Worm (Caenorhabditis elegans): ENCODE measurements around the gene srt-44.
"Not testable (repeated sequence)": the region's sequence is repeated elsewhere in the genome, so short reads cannot be mapped to it uniquely, and the experiment has no call there.

srt-44 gene

DNA sequence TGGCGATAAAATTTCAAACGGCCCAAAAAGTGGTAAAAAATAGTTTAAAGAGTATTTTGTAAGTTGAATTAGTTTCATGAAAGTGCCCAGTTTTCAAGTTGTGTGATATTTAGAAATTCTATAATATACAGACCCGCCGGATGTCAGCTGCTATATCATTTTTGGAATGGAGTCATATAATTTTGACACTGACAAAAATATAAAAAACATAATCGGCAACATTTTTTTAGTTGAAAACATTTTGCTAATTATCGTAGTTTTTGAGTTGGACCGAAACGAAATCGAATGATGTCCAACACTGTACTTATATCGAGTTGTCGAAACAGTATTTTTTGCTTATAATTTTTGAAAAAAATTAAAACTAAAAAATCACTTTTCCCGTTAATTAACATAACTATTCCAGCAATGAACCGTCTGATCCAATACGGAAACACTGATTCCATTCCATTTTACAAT is at the start of gene srt-44:
Gene srt-44, plus strand, starts transcription at position 406 of the 456 bp plus-strand sequence.
- TF ChIP-seq spr-1 (tag; optimal IDR thresholded peaks at IDR 0.05) = no peak
- TF ChIP-seq zfp-2 (tag; optimal IDR thresholded peaks at IDR 0.05) = no peak
- no peak for TF ChIP-seq zip-11 (GFP tag; IDR thresholded peaks at IDR 0.05)
- TF ChIP-seq nhr-25 (tag; optimal IDR thresholded peaks at IDR 0.05; ENCODE audit: borderline replicate concordance, insufficient read depth) = no peak
- no peak for TF ChIP-seq lin-38 (GFP tag; IDR thresholded peaks at IDR 0.05)
- TF ChIP-seq ZK546.5 (tag; optimal IDR thresholded peaks at IDR 0.05) = no peak
- TF ChIP-seq mxl-3 (GFP tag; optimal IDR thresholded peaks at IDR 0.05) = no peak
- TF ChIP-seq F37D6.2 (tag; optimal IDR thresholded peaks at IDR 0.05) = no peak
- no peak for TF ChIP-seq nhr-28 (tag; optimal IDR thresholded peaks at IDR 0.05)
- no peak for TF ChIP-seq F49E8.2 (tag; optimal IDR thresholded peaks at IDR 0.05; ENCODE audit: borderline replicate concordance)
- TF ChIP-seq egl-43 (GFP tag; IDR thresholded peaks at IDR 0.05) = no peak
- no peak for TF ChIP-seq daf-12 (tag; optimal IDR thresholded peaks at IDR 0.05)
- TF ChIP-seq fkh-10 (GFP tag; optimal IDR thresholded peaks at IDR 0.05) = no peak
- TF ChIP-seq zfp-3 (GFP tag; conservative IDR thresholded peaks at IDR 0.05) = no peak
- no peak for TF ChIP-seq daf-16 (GFP tag; optimal IDR thresholded peaks at IDR 0.05)
- TF ChIP-seq daf-16 (tag; optimal IDR thresholded peaks at IDR 0.05) = no peak
- TF ChIP-seq nhr-10 (tag; optimal IDR thresholded peaks at IDR 0.05) = no peak
- no peak for TF ChIP-seq lin-1 (GFP tag; IDR thresholded peaks at IDR 0.05)

DNA sequence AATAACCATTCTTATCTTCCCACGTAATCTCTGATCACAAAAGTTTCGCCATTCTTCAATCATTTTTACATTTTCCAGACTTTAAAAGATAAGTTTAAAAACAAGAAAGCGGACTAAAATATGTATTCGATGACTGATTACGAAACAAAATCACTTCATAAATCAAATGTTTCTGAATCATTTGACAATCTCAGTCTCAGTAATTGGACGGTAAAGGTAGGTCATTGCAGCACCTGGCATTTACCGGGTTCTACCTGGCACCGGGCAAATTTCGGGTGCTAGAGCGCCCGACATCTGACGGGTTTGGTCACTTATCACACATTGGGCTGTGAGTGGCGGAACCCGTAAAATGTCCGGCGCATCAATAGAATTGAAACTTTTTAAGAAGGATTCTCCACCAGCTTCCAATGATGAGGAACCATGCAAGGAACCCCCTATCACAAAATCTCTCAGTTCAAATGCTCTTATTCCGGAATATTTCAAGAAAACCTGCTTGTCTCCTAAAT is 47.3 kb upstream of the srt-44 start, which contains the start of gene Y41E3.19:
Gene Y41E3.19, plus strand, starts transcription at position 51 of the 506 bp plus-strand sequence.
- TF ChIP-seq ceh-82 (tag; optimal IDR thresholded peaks at IDR 0.05) (no peak), snpc-1.2 (GFP tag; IDR thresholded peaks at IDR 0.05) (peak; percentile 68; the same call in 1 of the 2 replicates)

ce11 chrIV:15057994-15058393 is 45.4 kb upstream of the srt-44 start, which contains the start of gene Y41E3.13:
Gene Y41E3.13, plus strand, starts transcription at chrIV:15058294.
- TF ChIP-seq skn-1 (tag; optimal IDR thresholded peaks at IDR 0.05) = no peak
- TF ChIP-seq snpc-4 (tag; optimal IDR thresholded peaks at IDR 0.05) = no peak
- peak; percentile 14 for TF ChIP-seq aha-1 (tag)

DNA sequence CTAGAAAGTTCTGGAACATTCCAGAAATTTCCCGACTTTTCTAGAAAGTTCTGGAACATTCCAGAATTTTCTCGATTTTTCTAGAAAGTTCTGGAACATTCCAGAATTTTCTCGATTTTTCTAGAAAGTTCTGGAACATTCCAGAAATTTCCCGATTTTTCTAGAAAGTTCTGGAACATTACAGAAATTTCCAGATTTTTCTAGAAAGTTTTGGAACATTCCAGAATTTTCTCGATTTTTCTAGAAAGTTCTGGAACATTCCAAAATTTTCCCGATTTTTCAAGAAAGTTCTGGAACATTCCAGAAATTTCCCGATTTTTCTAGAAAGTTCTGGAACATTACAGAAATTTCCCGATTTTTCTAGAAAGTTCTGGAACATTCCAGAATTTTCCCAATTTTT is 44.3 kb upstream of the srt-44 start:
- peak; percentile 82 for TF ChIP-seq ceh-44 (GFP tag; IDR thresholded peaks at IDR 0.05)
- peak; percentile 92 for TF ChIP-seq ctbp-1 (GFP tag; IDR thresholded peaks at IDR 0.05)
- TF ChIP-seq nhr-41 (GFP tag; IDR thresholded peaks at IDR 0.05) = peak; percentile 78; the same call in 1 of the 2 replicates
- TF ChIP-seq D1046.2 (GFP tag; IDR thresholded peaks at IDR 0.05) = peak; percentile 80; the same call in 1 of the 2 replicates
- 0 out of 2 replicates have a peak, but pooled peaks have one; percentile 15 for TF ChIP-seq daf-8 (GFP tag; IDR thresholded peaks at IDR 0.05)
- TF ChIP-seq lin-13 (GFP tag; optimal IDR thresholded peaks at IDR 0.05) = peak; percentile 61
- peak; percentile 73; the same call in 1 of the 2 replicates for TF ChIP-seq Y75B8A.6 (GFP tag; IDR thresholded peaks at IDR 0.05)
- TF ChIP-seq F49E8.2 (tag; optimal IDR thresholded peaks at IDR 0.05; ENCODE audit: borderline replicate concordance) = peak; percentile 48
- TF ChIP-seq lin-38 (GFP tag; IDR thresholded peaks at IDR 0.05) = peak; percentile 67
- TF ChIP-seq arid-1 (GFP tag; conservative IDR thresholded peaks at IDR 0.05) = peak; percentile 88
- peak; percentile 78; the same call in 1 of the 2 replicates for TF ChIP-seq tra-1 (GFP tag; IDR thresholded peaks at IDR 0.05)
- 0 out of 2 replicates have a peak, but pooled peaks have one; percentile 63 for TF ChIP-seq dmd-9 (GFP tag; IDR thresholded peaks at IDR 0.05)
- peak; percentile 78; the same call in 1 of the 2 replicates for TF ChIP-seq zfp-3 (GFP tag; conservative IDR thresholded peaks at IDR 0.05)
- peak; percentile 90 for TF ChIP-seq lin-1 (GFP tag; IDR thresholded peaks at IDR 0.05)
- TF ChIP-seq mdt-29 (GFP tag; IDR thresholded peaks at IDR 0.05) = peak; percentile 99
- peak in 1 of 2 experiments; percentile 71; a peak in 1 of 4 replicates for TF ChIP-seq madf-5 (GFP tag; IDR thresholded peaks at IDR 0.05)
- TF ChIP-seq snpc-1.2 (GFP tag; IDR thresholded peaks at IDR 0.05) = peak; percentile 98
- TF ChIP-seq pha-4 (GFP tag; IDR thresholded peaks at IDR 0.05) = peak; percentile 92
- TF ChIP-seq pha-4 (tag; optimal IDR thresholded peaks at IDR 0.05) = not testable (repeated sequence)
- peak; percentile 96 for TF ChIP-seq Y105C5A.15 (GFP tag; IDR thresholded peaks at IDR 0.05)
- TF ChIP-seq Y48G9A.11 (GFP tag; IDR thresholded peaks at IDR 0.05) = peak; percentile 92
- TF ChIP-seq lim-7 (GFP tag; IDR thresholded peaks at IDR 0.05) = peak; percentile 78
- TF ChIP-seq ZK337.2 (GFP tag; IDR thresholded peaks at IDR 0.05) = peak; percentile 69
- peak; percentile 93 for TF ChIP-seq vab-7 (GFP tag; IDR thresholded peaks at IDR 0.05)
- TF ChIP-seq dmd-8 (GFP tag; IDR thresholded peaks at IDR 0.05) = peak; percentile 87
